Worm (Caenorhabditis elegans) whole organism, early embryonic: ENCODE results near the gene F54F12.1.

Experiments
- F13C5.2 ChIP-seq: sonication (generic microtip); optimal IDR thresholded peaks from 2 replicates; lab custom pipeline; 2017; ENCODE audit warnings: mild to moderate bottlenecking, missing genetic modification characterization, inconsistent platforms, missing compliant biosample characterization
- aly-1 ChIP-seq: sonication (generic microtip); optimal IDR thresholded peaks from 2 replicates; lab custom pipeline; 2016; ENCODE audit warnings: missing genetic modification characterization, missing compliant biosample characterization
- ama-1 ChIP-seq: fragments of 150-350 bp; optimal IDR thresholded peaks from 2 replicates; lab custom pipeline; 2014
- ceh-13 ChIP-seq: fragments of 200-800 bp; sonication (Bioruptor generic); optimal IDR thresholded peaks from 2 replicates; lab custom pipeline; 2018; ENCODE audit warnings: mild to moderate bottlenecking, missing genetic modification characterization, missing compliant biosample characterization
- ceh-36 ChIP-seq: sonication (generic microtip); optimal IDR thresholded peaks from 2 replicates; lab custom pipeline; 2016; ENCODE audit warnings: missing genetic modification characterization, inconsistent platforms, missing compliant biosample characterization
- ets-7 ChIP-seq: sonication (generic microtip); optimal IDR thresholded peaks from 2 replicates; lab custom pipeline; 2016; ENCODE audit warnings: missing genotype, missing genetic modification characterization, missing compliant biosample characterization
- flt-1 ChIP-seq: fragments of 200-800 bp; sonication (Bioruptor generic); IDR thresholded peaks from 2 replicates; pipeline ENCODE4 v1.3.6; 2022; ENCODE audit warnings: missing genetic modification characterization, missing compliant biosample characterization
- hmbx-1 ChIP-seq: sonication (generic microtip); optimal IDR thresholded peaks from 2 replicates; lab custom pipeline; 2016; ENCODE audit warnings: mild to moderate bottlenecking, missing genetic modification characterization, missing compliant biosample characterization
- hmg-4 ChIP-seq: fragments of 200-800 bp; sonication (Bioruptor generic); optimal IDR thresholded peaks from 2 replicates; lab custom pipeline; 2018; ENCODE audit warnings: mild to moderate bottlenecking, missing genetic modification characterization, missing compliant biosample characterization
- hnd-1 ChIP-seq: sonication (generic microtip); optimal IDR thresholded peaks from 2 replicates; lab custom pipeline; 2016; ENCODE audit warnings: missing genetic modification characterization, missing compliant biosample characterization
- pes-1 ChIP-seq: fragments of 200-800 bp; sonication (Bioruptor generic); IDR thresholded peaks from 2 replicates; pipeline ENCODE4 v1.3.6; 2022; ENCODE audit warnings: missing genetic modification reagents, missing genetic modification characterization, missing compliant biosample characterization
- scrt-1 ChIP-seq: fragments of 200-800 bp; sonication (Bioruptor generic); IDR thresholded peaks from 2 replicates; pipeline ENCODE4 v1.3.6; 2022; ENCODE audit warnings: missing genetic modification characterization, missing compliant biosample characterization
- sea-1 ChIP-seq: fragments of 200-800 bp; sonication (Bioruptor generic); conservative IDR thresholded peaks from 2 replicates; pipeline ENCODE4 v1.3.6; 2022; ENCODE audit warnings: missing genetic modification characterization, missing compliant biosample characterization
- tbx-11 ChIP-seq: fragments of 200-800 bp; sonication (Bioruptor generic); IDR thresholded peaks from 2 replicates; pipeline ENCODE4 v1.3.6; 2022; ENCODE audit warnings: missing genetic modification characterization, missing compliant biosample characterization
- tbx-37 ChIP-seq: fragments of 200-800 bp; sonication (Bioruptor generic); conservative IDR thresholded peaks from 2 replicates; pipeline ENCODE4 v1.3.6; 2022; ENCODE audit warnings: missing genetic modification reagents, missing genetic modification characterization, missing compliant biosample characterization
- tra-4 ChIP-seq: sonication (generic microtip); optimal IDR thresholded peaks from 2 replicates; lab custom pipeline; 2017; ENCODE audit warnings: missing genetic modification characterization, missing compliant biosample characterization

The F54F12.1 gene

ce11 chrIII:13011927-13012326 is 43.3 kb downstream of the F54F12.1 start:
- TF ChIP-seq ama-1 (no peak), ceh-13 (GFP tag; lab: Kevin White, UChicago) (no peak), aly-1 (tag; lab: Kevin White, UChicago) (no peak)

- no peak for TF ChIP-seq sea-1 (GFP tag; lab: Robert Waterston, UW)
- no peak for TF ChIP-seq aly-1 (tag; lab: Kevin White, UChicago)
- TF ChIP-seq hmg-4 (GFP tag; lab: Kevin White, UChicago): no peak
- TF ChIP-seq hnd-1 (tag; lab: Kevin White, UChicago): no peak
- no peak for TF ChIP-seq scrt-1 (GFP tag; lab: Robert Waterston, UW)
- TF ChIP-seq ets-7 (tag; lab: Kevin White, UChicago): no peak
Measured at ce11 chrIII:13005161-13005560, 50.1 kb downstream of the F54F12.1 start, which contains the start of gene snf-7. Gene snf-7 (plus strand): TSS chrIII:13005461.

- TF ChIP-seq F13C5.2 (no peak), ceh-36 (tag; lab: Kevin White, UChicago) (peak; percentile 94), hmg-4 (GFP tag; lab: Kevin White, UChicago) (no peak), flt-1 (GFP tag; lab: Robert Waterston, UW) (no peak), pes-1 (GFP tag; lab: Robert Waterston, UW) (no peak), tbx-11 (no peak)
Measured at ce11 chrIII:13004316-13004715, 50.9 kb downstream of the F54F12.1 start.

- TF ChIP-seq tra-4: no peak
- peak; percentile 42 for TF ChIP-seq F13C5.2
- TF ChIP-seq ceh-36 (tag; lab: Kevin White, UChicago): no peak
- no peak for TF ChIP-seq hmbx-1 (tag; lab: Kevin White, UChicago)
- TF ChIP-seq flt-1 (GFP tag; lab: Robert Waterston, UW): no peak
- TF ChIP-seq tbx-37 (GFP tag; lab: Robert Waterston, UW): no peak
- TF ChIP-seq ama-1: no peak
- no peak for TF ChIP-seq ceh-13 (GFP tag; lab: Kevin White, UChicago)
- peak; percentile 9 for TF ChIP-seq hmg-4 (GFP tag; lab: Kevin White, UChicago)
- no peak for TF ChIP-seq sea-1 (GFP tag; lab: Robert Waterston, UW)
- no peak for TF ChIP-seq scrt-1 (GFP tag; lab: Robert Waterston, UW)
Measured at ce11 chrIII:13002098-13002497, 53.1 kb downstream of the F54F12.1 start, which contains the start of gene ZK1010.10. Gene ZK1010.10 (plus strand): TSS chrIII:13002383.

- no peak for TF ChIP-seq ets-7 (tag; lab: Kevin White, UChicago)
- no peak for TF ChIP-seq tbx-37 (GFP tag; lab: Robert Waterston, UW)
- no peak for TF ChIP-seq pes-1 (GFP tag; lab: Robert Waterston, UW)
- no peak for TF ChIP-seq ceh-36 (tag; lab: Kevin White, UChicago)
Measured at ce11 chrIII:13000457-13000856, 54.8 kb downstream of the F54F12.1 start, which contains the start of gene ZK1010.8. Gene ZK1010.8 (minus strand): TSS chrIII:13000670.
